Worm (Caenorhabditis elegans): Measurements from ENCODE around the gene T06A10.107.
"Not testable (repeated sequence)": the region's sequence is repeated elsewhere in the genome, so short reads cannot be mapped to it uniquely, and the experiment has no call there.

Gene T06A10.107

DNA sequence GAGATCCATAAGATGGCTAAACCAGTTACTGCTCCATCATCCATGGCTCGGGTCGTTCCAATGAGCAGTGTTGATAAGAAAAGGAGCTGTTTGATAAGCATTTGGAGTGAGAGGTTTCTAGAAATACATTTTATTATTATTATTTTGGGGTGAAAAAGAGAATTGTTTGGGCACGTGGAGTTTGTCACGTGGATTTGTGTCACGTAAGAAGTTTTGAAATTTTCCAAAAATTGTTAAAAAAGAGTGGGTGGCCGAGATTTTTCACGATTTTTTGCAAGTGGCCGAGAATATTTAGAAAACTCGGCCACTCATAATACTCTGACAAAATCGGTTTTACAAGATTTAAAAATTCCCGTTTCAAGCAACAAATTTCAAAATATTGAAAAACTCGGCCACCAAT is 1.6 kb downstream of the T06A10.107 start, which contains the start of gene T06A10.106:
Gene T06A10.106, minus strand, starts transcription at position 101 of the 400 bp plus-strand sequence.
- no peak for TF ChIP-seq snpc-4 (tag; optimal IDR thresholded peaks at IDR 0.05)
- no peak for TF ChIP-seq mdl-1 (tag; optimal IDR thresholded peaks at IDR 0.05)
- TF ChIP-seq lsy-12 (tag; optimal IDR thresholded peaks at IDR 0.05): no peak
- TF ChIP-seq nhr-77 (tag; optimal IDR thresholded peaks at IDR 0.05): no peak
- TF ChIP-seq zag-1 (tag; optimal IDR thresholded peaks at IDR 0.05): no peak
- no peak for TF ChIP-seq R02D3.7 (tag; optimal IDR thresholded peaks at IDR 0.05)
- TF ChIP-seq lin-15B (tag; optimal IDR thresholded peaks at IDR 0.05): no peak
- no peak for TF ChIP-seq jun-1 (tag; optimal IDR thresholded peaks at IDR 0.05)
- no peak for TF ChIP-seq mml-1 (tag; optimal IDR thresholded peaks at IDR 0.05)
- no peak for TF ChIP-seq egl-27 (tag; optimal IDR thresholded peaks at IDR 0.05)
- TF ChIP-seq hmg-11 (tag; optimal IDR thresholded peaks at IDR 0.05): no peak
- no peak for TF ChIP-seq unc-62 (GFP tag; optimal IDR thresholded peaks at IDR 0.05)
- TF ChIP-seq ama-1 (optimal IDR thresholded peaks at IDR 0.05): no peak
- TF ChIP-seq nhr-237 (tag; optimal IDR thresholded peaks at IDR 0.05): no peak
- TF ChIP-seq ceh-82 (tag; optimal IDR thresholded peaks at IDR 0.05): no peak
- no peak for TF ChIP-seq fos-1 (tag; optimal IDR thresholded peaks at IDR 0.05)
- no peak for TF ChIP-seq nhr-67 (tag; optimal IDR thresholded peaks at IDR 0.05)
- no peak for TF ChIP-seq nhr-28 (tag; optimal IDR thresholded peaks at IDR 0.05)

ce11 chrIV:16888580-16888979 is 21.3 kb downstream of the T06A10.107 start:
- TF ChIP-seq R02D3.7 (tag; optimal IDR thresholded peaks at IDR 0.05) (no peak), mml-1 (tag; optimal IDR thresholded peaks at IDR 0.05) (no peak), ztf-4 (tag; optimal IDR thresholded peaks at IDR 0.05) (no peak), lin-39 (tag; optimal IDR thresholded peaks at IDR 0.05) (no peak), ceh-82 (tag; optimal IDR thresholded peaks at IDR 0.05) (no peak)

- TF ChIP-seq tbx-2, R02D3.7, mml-1 (tag; optimal IDR thresholded peaks at IDR 0.05): not testable (repeated sequence)
Measured at ce11 chrIV:16895288-16895687, 28.0 kb downstream of the T06A10.107 start, which contains the start of gene T06A10.2. Gene T06A10.2 (plus strand): TSS chrIV:16895588.

DNA sequence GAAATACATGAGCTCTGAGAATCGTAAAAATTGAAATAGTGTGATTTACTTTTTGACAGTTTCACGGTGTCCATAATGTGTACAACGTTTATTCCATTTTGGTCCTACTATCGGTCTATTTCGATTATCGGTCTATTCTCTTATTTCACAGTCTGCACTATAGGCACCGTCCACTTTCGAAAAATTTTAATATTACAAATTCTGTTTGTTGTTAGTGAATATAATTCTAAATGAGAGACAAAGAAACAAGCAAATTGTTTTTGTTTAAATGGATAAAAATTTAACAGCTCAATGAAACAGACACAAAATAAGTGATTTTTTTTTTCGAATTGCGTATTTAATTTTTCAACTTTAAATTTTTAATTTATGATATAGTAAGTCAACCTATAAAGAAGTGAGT is 30.9 kb downstream of the T06A10.107 start:
- TF ChIP-seq ceh-16 (tag; optimal IDR thresholded peaks at IDR 0.05): no peak
- no peak for TF ChIP-seq sea-2 (GFP tag; optimal IDR thresholded peaks at IDR 0.05)
- no peak for TF ChIP-seq egl-5 (tag; optimal IDR thresholded peaks at IDR 0.05)
- TF ChIP-seq fos-1 (tag; optimal IDR thresholded peaks at IDR 0.05): no peak
- no peak for TF ChIP-seq nhr-23 (tag; optimal IDR thresholded peaks at IDR 0.05)
- TF ChIP-seq pqm-1 (tag; optimal IDR thresholded peaks at IDR 0.05): no peak
- TF ChIP-seq egl-27 (tag; optimal IDR thresholded peaks at IDR 0.05): no peak
- TF ChIP-seq ZK546.5 (tag; optimal IDR thresholded peaks at IDR 0.05): no peak
- TF ChIP-seq ztf-4 (tag; optimal IDR thresholded peaks at IDR 0.05): no peak
- no peak for TF ChIP-seq hmg-11 (tag; optimal IDR thresholded peaks at IDR 0.05)
- no peak for TF ChIP-seq ama-1 (optimal IDR thresholded peaks at IDR 0.05)
- no peak for TF ChIP-seq ceh-9 (tag; optimal IDR thresholded peaks at IDR 0.05)
- TF ChIP-seq jun-1 (tag; optimal IDR thresholded peaks at IDR 0.05): no peak
- no peak for TF ChIP-seq zag-1 (tag; optimal IDR thresholded peaks at IDR 0.05)
- TF ChIP-seq mdl-1 (tag; optimal IDR thresholded peaks at IDR 0.05): no peak
- no peak for TF ChIP-seq lin-15B (tag; optimal IDR thresholded peaks at IDR 0.05)
- TF ChIP-seq lin-39 (tag; optimal IDR thresholded peaks at IDR 0.05): no peak
- no peak for TF ChIP-seq nhr-12 (tag; optimal IDR thresholded peaks at IDR 0.05)
- no peak for TF ChIP-seq nhr-76 (tag; optimal IDR thresholded peaks at IDR 0.05)
- TF ChIP-seq R02D3.7 (tag; optimal IDR thresholded peaks at IDR 0.05): no peak

- TF ChIP-seq nhr-11 (tag; optimal IDR thresholded peaks at IDR 0.05): no peak
- no peak for TF ChIP-seq ZK546.5 (tag; optimal IDR thresholded peaks at IDR 0.05)
- no peak for TF ChIP-seq tbx-2 (tag; optimal IDR thresholded peaks at IDR 0.05)
- no peak for TF ChIP-seq ceh-16 (tag; optimal IDR thresholded peaks at IDR 0.05)
- no peak for TF ChIP-seq daf-12 (tag; optimal IDR thresholded peaks at IDR 0.05)
- no peak for TF ChIP-seq ceh-82 (tag; optimal IDR thresholded peaks at IDR 0.05)
- no peak for TF ChIP-seq fkh-2 (tag; optimal IDR thresholded peaks at IDR 0.05)
- TF ChIP-seq aly-2 (tag; optimal IDR thresholded peaks at IDR 0.05): no peak
Measured at ce11 chrIV:16915751-16916150, 48.4 kb downstream of the T06A10.107 start, which contains the start of gene Y116A8C.3. Gene Y116A8C.3 (plus strand): TSS chrIV:16916051.

Data from whole organism, L3 larva.